Worm (Caenorhabditis elegans): ENCODE results near the gene ZK512.4.

The ZK512.4 gene

DNA sequence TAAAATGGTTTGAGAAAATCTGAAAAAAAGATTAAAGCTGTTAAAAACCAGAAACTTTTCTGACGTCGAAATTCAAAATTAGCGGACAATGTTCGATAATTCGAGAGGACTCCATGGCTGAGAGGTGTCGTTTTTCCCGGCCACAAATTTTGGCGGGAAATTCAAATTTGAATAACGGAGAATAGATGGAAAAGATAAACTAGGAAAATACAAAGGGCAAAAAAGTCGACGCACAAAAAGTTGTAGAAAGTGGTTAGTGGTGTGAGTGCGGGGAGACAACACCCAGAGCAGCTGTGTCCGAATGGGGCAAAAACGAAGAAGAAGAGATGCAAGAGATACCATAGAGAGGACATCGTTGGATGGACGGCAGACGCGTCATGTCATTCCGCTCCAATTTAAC is 46.0 kb downstream of the ZK512.4 start, which contains the start of gene cls-3:
Gene cls-3, minus strand, starts transcription at position 19 of the 400 bp plus-strand sequence.
- no peak for TF ChIP-seq unc-62 (GFP tag; optimal IDR thresholded peaks at IDR 0.05)

Data from whole organism, dauer.